Fruit fly (Drosophila melanogaster) whole organism, embryonic: ENCODE results near the gene Chrac-14.

Experiments
- Atf6 ChIP-seq: fragments of 200-800 bp; sonication (Bioruptor generic); IDR thresholded peaks from 2 replicates; pipeline ENCODE4 v1.3.6; 2022; ENCODE audit warnings: missing biosample characterization, missing genetic modification characterization
- BEAF-32 ChIP-seq: fragments of 200-800 bp; sonication (Bioruptor generic); optimal IDR thresholded peaks from 3 replicates; lab custom pipeline; 2017; ENCODE audit warnings: missing biosample characterization, missing genetic modification characterization, mild to moderate bottlenecking, moderate library complexity, missing genetic modification reagents
- BtbVII ChIP-seq: fragments of 200-800 bp; sonication (Bioruptor generic); optimal IDR thresholded peaks from 3 replicates; lab custom pipeline; 2017; ENCODE audit warnings: missing biosample characterization, mild to moderate bottlenecking, missing genetic modification characterization
- CG13624 ChIP-seq: fragments of 200-800 bp; sonication (Bioruptor generic); optimal IDR thresholded peaks from 2 replicates; lab custom pipeline; 2016; ENCODE audit warnings: missing biosample characterization, missing genetic modification characterization
- CG14014 ChIP-seq: fragments of 200-800 bp; sonication (Bioruptor generic); IDR thresholded peaks from 2 replicates; pipeline ENCODE4 v1.3.6; 2022; ENCODE audit warnings: missing biosample characterization, missing genetic modification characterization
- CG14710 ChIP-seq: fragments of 200-800 bp; sonication (Bioruptor generic); optimal IDR thresholded peaks from 3 replicates; lab custom pipeline; 2019; ENCODE audit warnings: missing biosample characterization, mild to moderate bottlenecking, missing genetic modification characterization, moderate library complexity
- CG15601 ChIP-seq: fragments of 200-800 bp; sonication (Bioruptor generic); optimal IDR thresholded peaks from 3 replicates; lab custom pipeline; 2019; ENCODE audit warnings: missing biosample characterization, mild to moderate bottlenecking, missing genetic modification characterization, moderate library complexity
- CG1832 ChIP-seq: fragments of 200-800 bp; sonication (Bioruptor generic); optimal IDR thresholded peaks from 2 replicates; lab custom pipeline; 2017; ENCODE audit warnings: missing biosample characterization, mild to moderate bottlenecking, missing genetic modification characterization, inconsistent platforms
- CG18476 ChIP-seq: fragments of 200-800 bp; sonication (Bioruptor generic); optimal IDR thresholded peaks from 2 replicates; lab custom pipeline; 2016; ENCODE audit warnings: missing biosample characterization, mild to moderate bottlenecking, missing genetic modification characterization
- CG2129 ChIP-seq: fragments of 200-800 bp; sonication (Bioruptor generic); IDR thresholded peaks from 2 replicates; pipeline ENCODE4 v1.3.6; 2022; ENCODE audit warnings: missing biosample characterization, missing genetic modification characterization; ENCODE audit not compliant: partially characterized antibody
- CG2678 ChIP-seq: fragments of 200-800 bp; sonication (Bioruptor generic); optimal IDR thresholded peaks from 3 replicates; lab custom pipeline; 2019; ENCODE audit warnings: missing biosample characterization, mild to moderate bottlenecking, missing genetic modification characterization, moderate library complexity
- CG33213 ChIP-seq: fragments of 200-800 bp; sonication (Bioruptor generic); optimal IDR thresholded peaks from 3 replicates; lab custom pipeline; 2016; ENCODE audit warnings: missing biosample characterization, missing genetic modification characterization
- CG34224 ChIP-seq: fragments of 200-800 bp; sonication (Bioruptor generic); IDR thresholded peaks from 3 replicates; pipeline ENCODE4 v1.3.6; 2022; ENCODE audit warnings: missing biosample characterization, missing genetic modification characterization; ENCODE audit not compliant: partially characterized antibody
- CG5245 ChIP-seq: fragments of 200-800 bp; sonication (Bioruptor generic); optimal IDR thresholded peaks from 3 replicates; lab custom pipeline; 2016; ENCODE audit warnings: missing biosample characterization, missing genetic modification characterization
- CG6654 ChIP-seq: fragments of 200-800 bp; sonication (Bioruptor generic); optimal IDR thresholded peaks from 2 replicates; lab custom pipeline; 2017; ENCODE audit warnings: missing biosample characterization, mild to moderate bottlenecking, missing genetic modification characterization
- CG8944 ChIP-seq: fragments of 200-800 bp; sonication (Bioruptor generic); optimal IDR thresholded peaks from 3 replicates; lab custom pipeline; 2016; ENCODE audit warnings: missing biosample characterization, missing genetic modification characterization
- CrebB ChIP-seq: fragments of 200-800 bp; sonication (Bioruptor generic); optimal IDR thresholded peaks from 3 replicates; lab custom pipeline; 2018; ENCODE audit warnings: missing biosample characterization, mild to moderate bottlenecking, missing genetic modification characterization
- Dad ChIP-seq: fragments of 200-800 bp; sonication (Bioruptor generic); optimal IDR thresholded peaks from 3 replicates; lab custom pipeline; 2016; ENCODE audit warnings: missing biosample characterization, missing genetic modification characterization
- Deaf1 ChIP-seq: fragments of 200-800 bp; optimal IDR thresholded peaks from 3 replicates; lab custom pipeline; 2019; ENCODE audit warnings: missing biosample characterization, mild to moderate bottlenecking, missing genetic modification characterization, moderate library complexity
- E2f2 ChIP-seq: fragments of 200-800 bp; sonication (Bioruptor generic); IDR thresholded peaks from 2 replicates; pipeline ENCODE4 v1.3.6; 2022; ENCODE audit warnings: missing biosample characterization, missing genetic modification characterization
- ERR ChIP-seq: fragments of 200-800 bp; sonication (Bioruptor generic); optimal IDR thresholded peaks from 2 replicates; lab custom pipeline; 2016; ENCODE audit warnings: missing biosample characterization, missing genetic modification characterization
- HHEX ChIP-seq: fragments of 200-800 bp; sonication (Bioruptor generic); optimal IDR thresholded peaks from 3 replicates; lab custom pipeline; 2017; ENCODE audit warnings: missing biosample characterization, mild to moderate bottlenecking, missing genetic modification characterization, missing genetic modification reagents
- Jarid2 ChIP-seq: fragments of 200-800 bp; sonication (Bioruptor generic); optimal IDR thresholded peaks from 3 replicates; lab custom pipeline; 2017; ENCODE audit warnings: mild to moderate bottlenecking, missing biosample characterization, missing genetic modification reagents, missing genetic modification characterization
- Lhr ChIP-seq: fragments of 200-800 bp; sonication (Bioruptor generic); optimal IDR thresholded peaks from 3 replicates; lab custom pipeline; 2017; ENCODE audit warnings: mild to moderate bottlenecking, missing biosample characterization, missing genetic modification reagents, missing genetic modification characterization
- MBD-R2 ChIP-seq: fragments of 200-800 bp; sonication (Bioruptor generic); IDR thresholded peaks from 2 replicates; pipeline ENCODE4 v1.3.6; 2022; ENCODE audit warnings: missing biosample characterization, missing genetic modification characterization
- Mrtf ChIP-seq: fragments of 200-800 bp; sonication (Bioruptor generic); IDR thresholded peaks from 3 replicates; pipeline ENCODE4 v1.3.6; 2022; ENCODE audit warnings: missing biosample characterization, missing genetic modification characterization
- Pdp1 ChIP-seq, 2 experiments: fragments of 200-800 bp; sonication (Bioruptor generic); optimal IDR thresholded peaks; 3 replicates each; lab custom pipeline; 2016; ENCODE audit warnings: missing biosample characterization in 2 of 2, missing genetic modification characterization in 2 of 2, mild to moderate bottlenecking in 1 of 2, moderate library complexity in 1 of 2
- Stat92E ChIP-seq, 3 experiments: fragments of >200 bp in 2 of 3; fragments of 200-800 bp in 1 of 3; sonication (Bioruptor generic) in 1 of 3; optimal IDR thresholded peaks; 2 replicates each; lab custom pipeline; 2017 to 2019; ENCODE audit warnings: missing biosample characterization in 3 of 3, missing genetic modification characterization in 3 of 3, mild to moderate bottlenecking in 1 of 3, moderate library complexity in 1 of 3
- Tbp ChIP-seq: fragments of >200 bp; optimal IDR thresholded peaks from 2 replicates; lab custom pipeline; 2018; ENCODE audit warnings: missing biosample characterization, missing genetic modification characterization
- Xbp1 ChIP-seq: fragments of 200-800 bp; sonication (Bioruptor generic); optimal IDR thresholded peaks from 3 replicates; lab custom pipeline; 2016; ENCODE audit warnings: missing biosample characterization, mild to moderate bottlenecking, missing genetic modification characterization
- abd-A ChIP-seq: fragments of 200-800 bp; sonication (Bioruptor generic); optimal IDR thresholded peaks from 3 replicates; lab custom pipeline; 2019; ENCODE audit warnings: missing biosample characterization, mild to moderate bottlenecking, missing genetic modification characterization, moderate library complexity
- aop ChIP-seq: fragments of 200-800 bp; sonication (Bioruptor generic); IDR thresholded peaks from 2 replicates; pipeline ENCODE4 v1.3.6; 2022; ENCODE audit warnings: missing biosample characterization, missing genetic modification characterization
- bcd ChIP-seq: fragments of 200-800 bp; sonication (Bioruptor generic); optimal IDR thresholded peaks from 2 replicates; lab custom pipeline; 2017; ENCODE audit warnings: missing biosample characterization, mild to moderate bottlenecking, missing genetic modification characterization
- bigmax ChIP-seq: fragments of 200-800 bp; sonication (Bioruptor generic); optimal IDR thresholded peaks from 2 replicates; lab custom pipeline; 2018; ENCODE audit warnings: missing biosample characterization, mild to moderate bottlenecking, missing genetic modification characterization
- br ChIP-seq: fragments of >200 bp; optimal IDR thresholded peaks from 2 replicates; lab custom pipeline; 2017
- chn ChIP-seq: fragments of 200-800 bp; sonication (Bioruptor generic); optimal IDR thresholded peaks from 2 replicates; lab custom pipeline; 2016; ENCODE audit warnings: missing biosample characterization, missing genetic modification characterization
- ewg ChIP-seq: fragments of 200-800 bp; sonication (Bioruptor generic); optimal IDR thresholded peaks from 3 replicates; lab custom pipeline; 2017; ENCODE audit warnings: mild to moderate bottlenecking, missing biosample characterization, missing genetic modification reagents, missing genetic modification characterization
- gcm2 ChIP-seq: fragments of 200-800 bp; sonication (Bioruptor generic); optimal IDR thresholded peaks from 2 replicates; lab custom pipeline; 2016; ENCODE audit warnings: missing biosample characterization, missing genetic modification characterization
- gsb ChIP-seq: fragments of 200-800 bp; sonication (Bioruptor generic); IDR thresholded peaks from 2 replicates; pipeline ENCODE4 v1.3.6; 2022; ENCODE audit warnings: missing biosample characterization, missing genetic modification characterization
- klu ChIP-seq: fragments of 200-800 bp; sonication (Bioruptor generic); IDR thresholded peaks from 2 replicates; pipeline ENCODE4 v1.3.6; 2022; ENCODE audit warnings: missing biosample characterization, missing genetic modification characterization
- nerfin-2 ChIP-seq: fragments of 200-800 bp; sonication (Bioruptor generic); IDR thresholded peaks from 2 replicates; pipeline ENCODE4 v1.3.6; 2022; ENCODE audit warnings: missing biosample characterization, missing genetic modification characterization; ENCODE audit not compliant: partially characterized antibody
- pb ChIP-seq: fragments of 200-800 bp; sonication (Bioruptor generic); optimal IDR thresholded peaks from 3 replicates; lab custom pipeline; 2016; ENCODE audit warnings: missing biosample characterization, missing genetic modification characterization
- psq ChIP-seq: fragments of 200-800 bp; sonication (Bioruptor generic); optimal IDR thresholded peaks from 2 replicates; lab custom pipeline; 2017; ENCODE audit warnings: missing biosample characterization, missing genetic modification characterization
- run ChIP-seq: fragments of 200-800 bp; sonication (Bioruptor generic); optimal IDR thresholded peaks from 3 replicates; lab custom pipeline; 2018; ENCODE audit warnings: missing biosample characterization, mild to moderate bottlenecking, missing genetic modification characterization
- scrt ChIP-seq: fragments of 200-800 bp; sonication (Bioruptor generic); optimal IDR thresholded peaks from 2 replicates; lab custom pipeline; 2018; ENCODE audit warnings: missing biosample characterization, mild to moderate bottlenecking, missing genetic modification characterization, moderate library complexity
- sens ChIP-seq: fragments of 200-800 bp; sonication (Bioruptor generic); peaks from one replicate; lab custom pipeline; 2016; ENCODE audit warnings: missing biosample characterization, missing genetic modification characterization
- tin ChIP-seq: fragments of 200-800 bp; sonication (Bioruptor generic); optimal IDR thresholded peaks from 3 replicates; lab custom pipeline; 2016; ENCODE audit warnings: missing biosample characterization, missing genetic modification characterization
- usp ChIP-seq: fragments of >200 bp; optimal IDR thresholded peaks from 2 replicates; lab custom pipeline; 2017; ENCODE audit warnings: missing biosample characterization, missing genetic modification characterization
- zfh1 ChIP-seq: fragments of 200-800 bp; sonication (Bioruptor generic); IDR thresholded peaks from 3 replicates; pipeline ENCODE4 v1.3.6; 2022; ENCODE audit warnings: missing biosample characterization, missing genetic modification characterization
- zfh2 ChIP-seq: fragments of 200-800 bp; sonication (Bioruptor generic); optimal IDR thresholded peaks from 2 replicates; lab custom pipeline; 2016; ENCODE audit warnings: missing biosample characterization, missing genetic modification characterization

Chrac-14 gene

DNA sequence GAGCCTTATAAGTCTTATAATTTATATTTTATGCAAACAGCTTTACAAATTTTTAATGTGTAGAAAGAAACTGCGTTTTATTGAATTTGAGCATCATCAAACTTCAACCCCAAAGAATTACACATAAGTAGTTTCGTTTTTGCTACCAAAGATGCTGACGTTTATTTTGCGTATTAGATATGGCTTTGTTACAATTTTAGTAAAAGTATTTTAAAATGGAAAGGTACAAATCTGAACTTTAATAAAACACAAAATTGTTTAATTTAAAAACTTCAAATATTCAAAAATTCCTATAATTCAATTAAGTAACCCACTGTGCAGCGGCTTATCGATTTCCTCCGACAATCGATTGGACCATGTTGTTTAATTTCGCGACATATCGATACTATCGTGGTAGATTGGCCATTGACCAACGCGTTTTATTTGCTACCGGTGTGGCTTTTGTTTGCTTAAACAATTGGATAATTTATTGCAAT, 26.9 kb downstream of the Chrac-14 start, which contains the start of gene prg (continued):
- TF ChIP-seq CG13624 (GFP tag; lab: Kevin White, UChicago) (peak; percentile 66), psq (no peak), zfh2 (GFP tag; lab: Kevin White, UChicago) (peak; percentile 54), CG8944 (GFP tag; lab: Kevin White, UChicago) (peak; percentile 35), nerfin-2 (peak; percentile 94), Jarid2 (no peak), CG14710 (tag; lab: Kevin White, UChicago) (peak; percentile 69), BtbVII (GFP tag; lab: Kevin White, UChicago) (peak; percentile 55), Deaf1 (tag; lab: Kevin White, UChicago) (peak; percentile 34), Pdp1 (GFP tag; optimal IDR thresholded peaks at IDR 0.05; lab: Kevin White, UChicago) (peak; percentile 61 to 66), CG15601 (tag; lab: Kevin White, UChicago) (peak; percentile 22), CG33213 (GFP tag; lab: Kevin White, UChicago) (peak; percentile 46), aop (no peak), Xbp1 (GFP tag; lab: Kevin White, UChicago) (peak; percentile 64), bcd (peak; percentile 47), gsb (no peak), scrt (GFP tag; lab: Kevin White, UChicago) (no peak), sens (GFP tag; lab: Kevin White, UChicago) (peak; percentile 97), CG2678 (tag; lab: Kevin White, UChicago) (peak; percentile 77), tin (GFP tag; lab: Kevin White, UChicago) (peak; percentile 60), gcm2 (GFP tag; lab: Kevin White, UChicago) (peak; percentile 44), Dad (GFP tag; lab: Kevin White, UChicago) (peak; percentile 60), CG18476 (peak; percentile 85), ewg (GFP tag; lab: Kevin White, UChicago) (peak; percentile 19), Lhr (GFP tag; lab: Kevin White, UChicago) (peak; percentile 42), Stat92E (GFP tag; optimal IDR thresholded peaks at IDR 0.05; lab: Kevin White, UChicago) (peak in 1 of 3 experiments; percentile 22), Tbp (GFP tag; lab: Kevin White, UChicago) (no peak), ERR (GFP tag; lab: Kevin White, UChicago) (no peak), chn (GFP tag; lab: Kevin White, UChicago) (peak; percentile 33), run (tag; lab: Kevin White, UChicago) (peak; percentile 8), CrebB (tag; lab: Kevin White, UChicago) (peak; percentile 43), usp (GFP tag; lab: Kevin White, UChicago) (no peak), CG2129 (peak; percentile 88), CG5245 (GFP tag; lab: Kevin White, UChicago) (peak; percentile 23), bigmax (GFP tag; lab: Kevin White, UChicago) (no peak), CG1832 (GFP tag; lab: Kevin White, UChicago) (no peak), E2f2 (GFP tag; lab: Robert Waterston, UW) (peak; percentile 61), zfh1 (GFP tag; lab: Robert Waterston, UW) (peak; percentile 16; the same call in 1 of the 3 replicates), Atf6 (GFP tag; lab: Robert Waterston, UW) (peak; percentile 72; the same call in 1 of the 2 replicates), abd-A (tag; lab: Kevin White, UChicago) (no peak), br (no peak), BEAF-32 (peak; percentile 88), HHEX (GFP tag; lab: Kevin White, UChicago) (peak; percentile 42), CG34224 (peak; percentile 99), CG14014 (GFP tag; lab: Robert Waterston, UW) (peak; percentile 69), klu (no peak), CG6654 (GFP tag; lab: Kevin White, UChicago) (no peak), MBD-R2 (GFP tag; lab: Robert Waterston, UW) (peak; percentile 90), Mrtf (no peak; the same call in 2 of the 3 replicates), pb (GFP tag; lab: Kevin White, UChicago) (peak; percentile 51)
